Fruit fly (Drosophila melanogaster) whole organism, embryonic: ENCODE measurements around the gene Decay.

ENCODE experiments used
- Ada2b ChIP-seq: fragments of 200-800 bp; sonication (Bioruptor generic); IDR thresholded peaks from 2 replicates; pipeline ENCODE4 v1.3.6; 2022; ENCODE audit warnings: missing biosample characterization, missing genetic modification characterization
- CG8290 ChIP-seq, 3 experiments: fragments of 200-800 bp; sonication (Bioruptor generic); optimal IDR thresholded peaks; 2 replicates each; lab custom pipeline; 2016 to 2019; ENCODE audit warnings: missing biosample characterization in 3 of 3, missing genetic modification characterization in 3 of 3, mild to moderate bottlenecking in 2 of 3, moderate library complexity in 1 of 3
- fd96Cb ChIP-seq: fragments of 200-800 bp; sonication (Bioruptor generic); optimal IDR thresholded peaks from 2 replicates; lab custom pipeline; 2018; ENCODE audit warnings: missing biosample characterization, mild to moderate bottlenecking, missing genetic modification characterization, moderate library complexity

- no peak for TF ChIP-seq fd96Cb (tag; lab: Kevin White, UChicago)
- TF ChIP-seq Ada2b, result no peak
- TF ChIP-seq CG8290 (GFP tag; optimal IDR thresholded peaks at IDR 0.05; lab: Kevin White, UChicago), result no peak
- no peak for TF ChIP-seq CG8290 (tag; optimal IDR thresholded peaks at IDR 0.05; lab: Kevin White, UChicago)
These were observed 45.0 kb downstream of the Decay start, which contains the start of gene CG14883 for dm6 chr3R:16455875-16456274.
